Worm (Caenorhabditis elegans) whole organism, L3 larva: ENCODE measurements around the gene mak-2.

ENCODE experiments used
- aly-2 ChIP-seq: fragments of 150-350 bp; optimal IDR thresholded peaks from 2 replicates; lab custom pipeline; 2014; ENCODE audit warnings: missing biosample characterization, missing genetic modification characterization
- ama-1 ChIP-seq: fragments of 150-350 bp; optimal IDR thresholded peaks from 2 replicates; lab custom pipeline; 2018
- ceh-28 ChIP-seq: fragments of 150-350 bp; optimal IDR thresholded peaks from 2 replicates; lab custom pipeline; 2014; ENCODE audit warnings: missing biosample characterization, missing genetic modification reagents, missing genetic modification characterization
- ceh-82 ChIP-seq: fragments of 150-350 bp; optimal IDR thresholded peaks from 2 replicates; lab custom pipeline; 2014; ENCODE audit warnings: missing biosample characterization, missing genetic modification characterization
- egl-27 ChIP-seq: sonication (generic microtip); optimal IDR thresholded peaks from 4 replicates; lab custom pipeline; 2017; ENCODE audit warnings: missing biosample characterization, missing genetic modification reagents, missing genetic modification characterization
- elt-1 ChIP-seq: fragments of 150-350 bp; optimal IDR thresholded peaks from 2 replicates; lab custom pipeline; 2014; ENCODE audit warnings: missing biosample characterization, missing genetic modification characterization
- elt-2 ChIP-seq: sonication (generic microtip); optimal IDR thresholded peaks from 2 replicates; lab custom pipeline; 2016; ENCODE audit warnings: missing genetic modification reagents, mild to moderate bottlenecking, missing genetic modification characterization, missing compliant biosample characterization
- fkh-10 ChIP-seq: sonication (generic microtip); optimal IDR thresholded peaks from 2 replicates; lab custom pipeline; 2017; ENCODE audit warnings: missing biosample characterization, missing genetic modification reagents, missing genetic modification characterization
- fkh-2 ChIP-seq: fragments of 150-350 bp; optimal IDR thresholded peaks from 2 replicates; lab custom pipeline; 2014; ENCODE audit warnings: missing biosample characterization, missing genetic modification reagents, missing genetic modification characterization
- fos-1 ChIP-seq: fragments of 150-350 bp; optimal IDR thresholded peaks from 2 replicates; lab custom pipeline; 2014; ENCODE audit warnings: missing biosample characterization, missing genetic modification characterization
- hmg-11 ChIP-seq: sonication (generic microtip); optimal IDR thresholded peaks from 2 replicates; lab custom pipeline; 2016; ENCODE audit warnings: missing genetic modification characterization, missing compliant biosample characterization
- jun-1 ChIP-seq: fragments of 150-350 bp; optimal IDR thresholded peaks from 2 replicates; lab custom pipeline; 2014; ENCODE audit warnings: missing biosample characterization, missing genetic modification reagents, missing genetic modification characterization
- lin-15B ChIP-seq: fragments of 150-350 bp; optimal IDR thresholded peaks from 2 replicates; lab custom pipeline; 2014; ENCODE audit warnings: missing biosample characterization, missing genetic modification characterization
- lin-39 ChIP-seq: fragments of 150-350 bp; optimal IDR thresholded peaks from 2 replicates; lab custom pipeline; 2018; ENCODE audit warnings: missing biosample characterization, missing genetic modification reagents, missing genetic modification characterization
- lsy-12 ChIP-seq: sonication (generic microtip); optimal IDR thresholded peaks from 2 replicates; lab custom pipeline; 2016; ENCODE audit warnings: mild to moderate bottlenecking, missing genetic modification characterization, missing compliant biosample characterization
- mdl-1 ChIP-seq: fragments of 150-350 bp; optimal IDR thresholded peaks from 2 replicates; lab custom pipeline; 2014; ENCODE audit warnings: missing biosample characterization, missing genetic modification characterization
- mml-1 ChIP-seq: fragments of 150-350 bp; sonication (generic microtip); optimal IDR thresholded peaks from 3 replicates; lab custom pipeline; 2014; ENCODE audit warnings: missing biosample characterization, missing genetic modification characterization
- nfya-1 ChIP-seq: sonication (generic microtip); optimal IDR thresholded peaks from 2 replicates; lab custom pipeline; 2017; ENCODE audit warnings: missing genetic modification characterization, mild to moderate bottlenecking, missing compliant biosample characterization, antibody characterized with exemption, moderate library complexity; ENCODE audit not compliant: insufficient read depth
- nhr-11 ChIP-seq: fragments of 150-350 bp; optimal IDR thresholded peaks from 2 replicates; lab custom pipeline; 2014; ENCODE audit warnings: missing biosample characterization, missing genetic modification characterization
- nhr-23 ChIP-seq: fragments of 150-350 bp; optimal IDR thresholded peaks from 2 replicates; lab custom pipeline; 2014; ENCODE audit warnings: missing biosample characterization, missing genetic modification reagents, missing genetic modification characterization
- nhr-237 ChIP-seq: fragments of 150-350 bp; optimal IDR thresholded peaks from 2 replicates; lab custom pipeline; 2014; ENCODE audit warnings: missing biosample characterization, missing genetic modification characterization
- nhr-25 ChIP-seq: sonication (generic microtip); optimal IDR thresholded peaks from 2 replicates; lab custom pipeline; 2017; ENCODE audit warnings: missing biosample characterization, missing genetic modification characterization
- nhr-28 ChIP-seq: fragments of 150-350 bp; optimal IDR thresholded peaks from 2 replicates; lab custom pipeline; 2014; ENCODE audit warnings: missing biosample characterization, missing genetic modification characterization
- nhr-67 ChIP-seq: fragments of 150-350 bp; optimal IDR thresholded peaks from 2 replicates; lab custom pipeline; 2014; ENCODE audit warnings: missing biosample characterization, missing genetic modification characterization
- nhr-77 ChIP-seq: fragments of 150-350 bp; optimal IDR thresholded peaks from 2 replicates; lab custom pipeline; 2014; ENCODE audit warnings: missing biosample characterization, missing genetic modification characterization
- pha-4 ChIP-seq: fragments of 150-350 bp; optimal IDR thresholded peaks from 2 replicates; lab custom pipeline; 2014; ENCODE audit warnings: missing biosample characterization, missing genetic modification reagents, missing genetic modification characterization
- sea-2 ChIP-seq: fragments of 150-350 bp; sonication (generic microtip); optimal IDR thresholded peaks from 4 replicates; lab custom pipeline; 2014; ENCODE audit warnings: missing biosample characterization, missing genetic modification reagents, missing genetic modification characterization
- skn-1 ChIP-seq: fragments of 150-350 bp; optimal IDR thresholded peaks from 2 replicates; lab custom pipeline; 2014; ENCODE audit warnings: missing biosample characterization, missing genetic modification characterization
- snpc-4 ChIP-seq: fragments of 150-350 bp; optimal IDR thresholded peaks from 2 replicates; lab custom pipeline; 2014; ENCODE audit warnings: missing biosample characterization, missing genetic modification characterization
- unc-62 ChIP-seq: fragments of 150-350 bp; sonication (generic microtip); optimal IDR thresholded peaks from 4 replicates; lab custom pipeline; 2014; ENCODE audit warnings: missing biosample characterization, missing genetic modification reagents, missing genetic modification characterization
- zag-1 ChIP-seq: fragments of 150-350 bp; optimal IDR thresholded peaks from 2 replicates; lab custom pipeline; 2014; ENCODE audit warnings: missing biosample characterization, missing genetic modification characterization

mak-2 gene

ce11 chrIV:842095-842494 is 43.0 kb upstream of the mak-2 start, which contains the start of gene Y55F3BR.6:
TSS of gene Y55F3BR.6 (minus strand) at chrIV:842126.
- TF ChIP-seq zag-1 (tag; lab: Kevin White, UChicago) (no peak), lin-15B (tag; lab: Kevin White, UChicago) (no peak), elt-1 (tag; lab: Kevin White, UChicago) (no peak), ama-1 (lab: Kevin White, UChicago) (no peak), ceh-82 (tag; lab: Kevin White, UChicago) (no peak), fkh-10 (no peak), elt-2 (tag; lab: Kevin White, UChicago) (no peak), nhr-23 (tag; lab: Kevin White, UChicago) (no peak), pha-4 (tag; lab: Kevin White, UChicago) (no peak), egl-27 (tag; lab: Kevin White, UChicago) (no peak), fos-1 (tag; lab: Kevin White, UChicago) (no peak), ceh-28 (no peak), sea-2 (GFP tag; lab: Kevin White, UChicago) (no peak), nhr-77 (tag; lab: Kevin White, UChicago) (no peak), jun-1 (tag; lab: Kevin White, UChicago) (no peak), aly-2 (tag; lab: Kevin White, UChicago) (no peak)

- TF ChIP-seq lin-39 (tag; lab: Kevin White, UChicago) (peak; percentile 13), snpc-4 (tag; lab: Kevin White, UChicago) (peak; percentile 14), mdl-1 (tag; lab: Kevin White, UChicago) (no peak), hmg-11 (tag; lab: Kevin White, UChicago) (peak; percentile 66), lin-15B (tag; lab: Kevin White, UChicago) (peak; percentile 19), nhr-67 (tag; lab: Kevin White, UChicago) (no peak), aly-2 (tag; lab: Kevin White, UChicago) (no peak), nfya-1 (tag; lab: Kevin White, UChicago) (peak; percentile 47), ceh-28 (no peak), nhr-28 (tag; lab: Kevin White, UChicago) (no peak), sea-2 (GFP tag; lab: Kevin White, UChicago) (no peak), egl-27 (tag; lab: Kevin White, UChicago) (no peak), pha-4 (tag; lab: Kevin White, UChicago) (peak; percentile 40)
Observed at ce11 chrIV:842630-843029, 42.5 kb upstream of the mak-2 start.

- TF ChIP-seq nhr-25 (tag; lab: Kevin White, UChicago) = no peak
- TF ChIP-seq nhr-237 = no peak
- TF ChIP-seq hmg-11 (tag; lab: Kevin White, UChicago) = no peak
- TF ChIP-seq aly-2 (tag; lab: Kevin White, UChicago) = no peak
- TF ChIP-seq mml-1 = no peak
- no peak for TF ChIP-seq jun-1 (tag; lab: Kevin White, UChicago)
- TF ChIP-seq nhr-11 = no peak
- TF ChIP-seq lsy-12 (tag; lab: Kevin White, UChicago) = no peak
- TF ChIP-seq zag-1 (tag; lab: Kevin White, UChicago) = no peak
- no peak for TF ChIP-seq nhr-67 (tag; lab: Kevin White, UChicago)
- no peak for TF ChIP-seq unc-62 (GFP tag; lab: Kevin White, UChicago)
- TF ChIP-seq fkh-2 (tag; lab: Kevin White, UChicago) = no peak
- no peak for TF ChIP-seq pha-4 (tag; lab: Kevin White, UChicago)
- no peak for TF ChIP-seq skn-1
Observed at ce11 chrIV:845198-845597, 39.9 kb upstream of the mak-2 start, which contains the start of gene lgc-33. TSS of gene lgc-33 (plus strand) at chrIV:845498.

- no peak for TF ChIP-seq fkh-2 (tag; lab: Kevin White, UChicago)
- peak; percentile 77 for TF ChIP-seq ceh-28
Observed at ce11 chrIV:848207-848606, 36.9 kb upstream of the mak-2 start.

ce11 chrIV:848956-849355 is 36.2 kb upstream of the mak-2 start:
- peak; percentile 99 for TF ChIP-seq ceh-28
